Worm (Caenorhabditis elegans) whole organism, L1 larva: Measurements from ENCODE around the gene clec-78.
A peak's percentile ranks its signal among the peaks of the same experiment; 100 is the strongest.

Experiments used
- C16A3.4 ChIP-seq: fragments of 150-350 bp; optimal IDR thresholded peaks from 2 replicates; lab custom pipeline; 2014; ENCODE audit warnings: missing biosample characterization, missing genetic modification characterization
- aha-1 ChIP-seq: fragments of 150-350 bp; optimal IDR thresholded peaks from 2 replicates; lab custom pipeline; 2014; ENCODE audit warnings: missing biosample characterization, missing genetic modification characterization
- alr-1 ChIP-seq: fragments of 200-800 bp; sonication (Bioruptor generic); optimal IDR thresholded peaks from 2 replicates; lab custom pipeline; 2018; ENCODE audit warnings: borderline replicate concordance, mild to moderate bottlenecking, missing genetic modification characterization, missing compliant biosample characterization
- blmp-1 ChIP-seq: fragments of 150-350 bp; optimal IDR thresholded peaks from 2 replicates; lab custom pipeline; 2014; ENCODE audit warnings: missing biosample characterization, missing genetic modification characterization
- ceh-8 ChIP-seq: fragments of 200-800 bp; sonication (Bioruptor generic); optimal IDR thresholded peaks from 2 replicates; lab custom pipeline; 2018; ENCODE audit warnings: mild to moderate bottlenecking, missing genetic modification characterization, moderate library complexity, missing compliant biosample characterization
- ceh-88 ChIP-seq: fragments of 200-800 bp; sonication (Bioruptor generic); IDR thresholded peaks from 2 replicates; pipeline ENCODE4 v1.3.6; 2022; ENCODE audit warnings: missing genetic modification characterization, missing compliant biosample characterization
- ceh-90 ChIP-seq: sonication (generic microtip); optimal IDR thresholded peaks from 2 replicates; lab custom pipeline; 2016; ENCODE audit warnings: missing genetic modification characterization, missing compliant biosample characterization
- efl-1 ChIP-seq, 4 experiments: fragments of 150-350 bp; optimal IDR thresholded peaks in 3 of 4; peaks in 1 of 4; 1 replicate in 1 of 4; 2 replicates in 3 of 4; lab custom pipeline; 2014; ENCODE audit warnings: missing biosample characterization in 2 of 4, missing genetic modification characterization in 2 of 4, missing genetic modification reagents in 2 of 4
- efl-3 ChIP-seq: fragments of 200-800 bp; sonication (Bioruptor generic); optimal IDR thresholded peaks from 2 replicates; lab custom pipeline; 2018; ENCODE audit warnings: mild to moderate bottlenecking, missing genetic modification characterization, missing compliant biosample characterization
- elt-2 ChIP-seq: sonication (generic microtip); optimal IDR thresholded peaks from 2 replicates; lab custom pipeline; 2016; ENCODE audit warnings: missing genetic modification characterization, mild to moderate bottlenecking, inconsistent platforms, missing compliant biosample characterization, missing genetic modification reagents
- elt-3 ChIP-seq, 6 experiments: fragments of 150-350 bp in 1 of 6; sonication (generic microtip); optimal IDR thresholded peaks; 2 replicates each; lab custom pipeline; 2017 to 2018; ENCODE audit warnings: missing biosample characterization in 6 of 6, missing genetic modification characterization in 6 of 6, inconsistent platforms in 1 of 6
- fkh-10 ChIP-seq: sonication (generic microtip); optimal IDR thresholded peaks from 2 replicates; lab custom pipeline; 2017; ENCODE audit warnings: missing biosample characterization, missing genetic modification reagents, missing genetic modification characterization
- fkh-8 ChIP-seq: sonication (generic microtip); optimal IDR thresholded peaks from 2 replicates; lab custom pipeline; 2016; ENCODE audit warnings: mild to moderate bottlenecking, missing genetic modification characterization, missing compliant biosample characterization
- grh-1 ChIP-seq: fragments of 200-800 bp; sonication (Bioruptor generic); IDR thresholded peaks from 2 replicates; pipeline ENCODE4 v1.3.6; 2022; ENCODE audit warnings: missing genetic modification reagents, missing genetic modification characterization, missing compliant biosample characterization
- hpl-2 ChIP-seq: fragments of 150-350 bp; optimal IDR thresholded peaks from 2 replicates; lab custom pipeline; 2014; ENCODE audit warnings: missing biosample characterization, missing genetic modification reagents, missing genetic modification characterization
- irx-1 ChIP-seq: sonication (generic microtip); optimal IDR thresholded peaks from 2 replicates; lab custom pipeline; 2016; ENCODE audit warnings: missing genetic modification characterization, missing compliant biosample characterization
- isw-1 ChIP-seq: fragments of 200-800 bp; sonication (Bioruptor generic); IDR thresholded peaks from 2 replicates; pipeline ENCODE4 v1.3.6; 2022; ENCODE audit warnings: missing genetic modification characterization, missing compliant biosample characterization
- lin-13 ChIP-seq: fragments of 150-350 bp; optimal IDR thresholded peaks from 2 replicates; lab custom pipeline; 2014; ENCODE audit warnings: missing biosample characterization, missing genetic modification reagents, missing genetic modification characterization
- lin-14 ChIP-seq: fragments of 200-800 bp; sonication (Bioruptor generic); optimal IDR thresholded peaks from 2 replicates; lab custom pipeline; 2018; ENCODE audit warnings: mild to moderate bottlenecking, missing genetic modification characterization, moderate library complexity, missing compliant biosample characterization
- lin-15B ChIP-seq: fragments of 150-350 bp; sonication (generic microtip); optimal IDR thresholded peaks from 3 replicates; lab custom pipeline; 2014; ENCODE audit warnings: missing biosample characterization, missing genetic modification characterization
- lin-39 ChIP-seq: fragments of 150-350 bp; optimal IDR thresholded peaks from 2 replicates; lab custom pipeline; 2014; ENCODE audit warnings: missing biosample characterization, missing genetic modification reagents, missing genetic modification characterization
- lir-3 ChIP-seq: sonication (generic microtip); optimal IDR thresholded peaks from 2 replicates; lab custom pipeline; 2016; ENCODE audit warnings: mild to moderate bottlenecking, missing genetic modification characterization, moderate library complexity, missing compliant biosample characterization; ENCODE audit not compliant: poor library complexity
- lsy-2 ChIP-seq, 2 experiments: fragments of 150-350 bp; optimal IDR thresholded peaks; 2 replicates each; lab custom pipeline; 2014; ENCODE audit warnings: missing biosample characterization in 2 of 2, missing genetic modification characterization in 2 of 2
- mab-9 ChIP-seq: fragments of 200-800 bp; sonication (Bioruptor generic); IDR thresholded peaks from 2 replicates; pipeline ENCODE4 v1.3.6; 2022; ENCODE audit warnings: missing genetic modification reagents, missing genetic modification characterization, missing compliant biosample characterization
- mdl-1 ChIP-seq, 2 experiments: fragments of 150-350 bp; optimal IDR thresholded peaks; 2 replicates each; lab custom pipeline; 2014 to 2017; ENCODE audit warnings: missing biosample characterization in 2 of 2, missing genetic modification characterization in 2 of 2, inconsistent platforms in 1 of 2
- mef-2 ChIP-seq: fragments of 150-350 bp; optimal IDR thresholded peaks from 2 replicates; lab custom pipeline; 2014; ENCODE audit warnings: missing biosample characterization, missing genetic modification characterization
- mep-1 ChIP-seq: fragments of 150-350 bp; optimal IDR thresholded peaks from 2 replicates; lab custom pipeline; 2014; ENCODE audit warnings: missing biosample characterization, missing genetic modification characterization
- nhr-11 ChIP-seq: fragments of 150-350 bp; optimal IDR thresholded peaks from 2 replicates; lab custom pipeline; 2014; ENCODE audit warnings: missing biosample characterization, missing genetic modification characterization
- nhr-19 ChIP-seq: fragments of 200-800 bp; sonication (Bioruptor generic); conservative IDR thresholded peaks from 2 replicates; pipeline ENCODE4 v1.3.6; 2022; ENCODE audit warnings: missing genetic modification characterization, missing compliant biosample characterization
- nhr-20 ChIP-seq: sonication (generic microtip); optimal IDR thresholded peaks from 2 replicates; lab custom pipeline; 2016; ENCODE audit warnings: mild to moderate bottlenecking, missing genetic modification characterization, missing compliant biosample characterization
- nhr-237 ChIP-seq: fragments of 150-350 bp; optimal IDR thresholded peaks from 2 replicates; lab custom pipeline; 2014; ENCODE audit warnings: missing biosample characterization, missing genetic modification characterization
- nhr-47 ChIP-seq: sonication (generic microtip); optimal IDR thresholded peaks from 2 replicates; lab custom pipeline; 2016; ENCODE audit warnings: mild to moderate bottlenecking, missing genetic modification characterization, moderate library complexity, missing compliant biosample characterization
- nhr-71 ChIP-seq: sonication (generic microtip); optimal IDR thresholded peaks from 2 replicates; lab custom pipeline; 2016; ENCODE audit warnings: mild to moderate bottlenecking, missing genetic modification characterization, moderate library complexity, missing compliant biosample characterization
- nhr-76 ChIP-seq: sonication (generic microtip); optimal IDR thresholded peaks from 2 replicates; lab custom pipeline; 2017; ENCODE audit warnings: missing biosample characterization, missing genetic modification characterization
- nhr-77 ChIP-seq: fragments of 150-350 bp; optimal IDR thresholded peaks from 2 replicates; lab custom pipeline; 2014; ENCODE audit warnings: missing biosample characterization, missing genetic modification characterization
- nhr-90 ChIP-seq: sonication (generic microtip); optimal IDR thresholded peaks from 2 replicates; lab custom pipeline; 2016; ENCODE audit warnings: mild to moderate bottlenecking, missing genetic modification characterization, missing compliant biosample characterization; ENCODE audit not compliant: poor library complexity
- pax-3 ChIP-seq: fragments of 200-800 bp; sonication (Bioruptor generic); optimal IDR thresholded peaks from 2 replicates; lab custom pipeline; 2018; ENCODE audit warnings: mild to moderate bottlenecking, missing genetic modification characterization, moderate library complexity, missing compliant biosample characterization
- pqm-1 ChIP-seq: sonication (generic microtip); optimal IDR thresholded peaks from 3 replicates; lab custom pipeline; 2017; ENCODE audit warnings: missing biosample characterization, missing genetic modification characterization
- rnt-1 ChIP-seq: sonication (generic microtip); optimal IDR thresholded peaks from 2 replicates; lab custom pipeline; 2016; ENCODE audit warnings: mild to moderate bottlenecking, missing genetic modification characterization, moderate library complexity, missing compliant biosample characterization
- skn-1 ChIP-seq: fragments of 150-350 bp; optimal IDR thresholded peaks from 2 replicates; lab custom pipeline; 2014; ENCODE audit warnings: missing biosample characterization, missing genetic modification characterization
- snu-23 ChIP-seq: sonication (generic microtip); optimal IDR thresholded peaks from 2 replicates; lab custom pipeline; 2016; ENCODE audit warnings: missing genetic modification characterization, missing compliant biosample characterization
- sptf-1 ChIP-seq: fragments of 150-350 bp; optimal IDR thresholded peaks from 2 replicates; lab custom pipeline; 2014; ENCODE audit warnings: missing biosample characterization, missing genetic modification characterization
- tbx-2 ChIP-seq: sonication (generic microtip); optimal IDR thresholded peaks from 2 replicates; lab custom pipeline; 2016; ENCODE audit warnings: missing genetic modification characterization, missing compliant biosample characterization
- unc-130 ChIP-seq: fragments of 150-350 bp; optimal IDR thresholded peaks from 2 replicates; lab custom pipeline; 2017; ENCODE audit warnings: missing biosample characterization, missing genetic modification characterization, inconsistent platforms
- unc-62 ChIP-seq: fragments of 150-350 bp; optimal IDR thresholded peaks from 2 replicates; lab custom pipeline; 2014; ENCODE audit warnings: missing biosample characterization, missing genetic modification reagents, missing genetic modification characterization
- unc-86 ChIP-seq: sonication (generic microtip); optimal IDR thresholded peaks from 2 replicates; lab custom pipeline; 2016; ENCODE audit warnings: missing genetic modification characterization, missing compliant biosample characterization
- unc-98 ChIP-seq: fragments of 200-800 bp; sonication (Bioruptor generic); IDR thresholded peaks from 2 replicates; pipeline ENCODE4 v1.3.6; 2022; ENCODE audit warnings: missing genetic modification characterization, missing compliant biosample characterization
- xbp-1 ChIP-seq: sonication (generic microtip); optimal IDR thresholded peaks from 2 replicates; lab custom pipeline; 2016; ENCODE audit warnings: missing genetic modification characterization, missing compliant biosample characterization
- zag-1 ChIP-seq: fragments of 150-350 bp; optimal IDR thresholded peaks from 2 replicates; lab custom pipeline; 2014; ENCODE audit warnings: missing biosample characterization, missing genetic modification characterization
- ztf-11 ChIP-seq, 2 experiments: sonication (generic microtip); optimal IDR thresholded peaks; 2 replicates each; lab custom pipeline; 2016 to 2017; ENCODE audit warnings: missing genetic modification characterization in 2 of 2, missing biosample characterization in 1 of 2, missing compliant biosample characterization in 1 of 2

clec-78 gene

ce11 chrIV:4024159-4025004, 35.5 kb downstream of the clec-78 start:
- no peak for TF ChIP-seq alr-1 (tag; lab: Kevin White, UChicago)
- TF ChIP-seq nhr-11 (tag; lab: Kevin White, UChicago): no peak
- TF ChIP-seq lin-14 (GFP tag; lab: Kevin White, UChicago): peak; percentile 93
- peak; percentile 77 for TF ChIP-seq nhr-47
- TF ChIP-seq tbx-2 (tag; lab: Kevin White, UChicago): peak; percentile 82
- TF ChIP-seq skn-1 (tag; lab: Kevin White, UChicago): peak; percentile 83
- peak; percentile 85 for TF ChIP-seq nhr-71 (tag; lab: Kevin White, UChicago)
- TF ChIP-seq lin-39: peak; percentile 29
- TF ChIP-seq blmp-1 (tag; lab: Kevin White, UChicago): peak; percentile 82
- TF ChIP-seq mef-2 (tag; lab: Kevin White, UChicago): peak; percentile 58
- TF ChIP-seq mdl-1 (tag; optimal IDR thresholded peaks at IDR 0.05; lab: Kevin White, UChicago): peak in 1 of 2 experiments; percentile 94
- TF ChIP-seq unc-62 (GFP tag; lab: Kevin White, UChicago): no peak
- peak; percentile 88 for TF ChIP-seq rnt-1 (tag; lab: Kevin White, UChicago)
- TF ChIP-seq lsy-2 (tag; optimal IDR thresholded peaks at IDR 0.05; lab: Kevin White, UChicago): peak; percentile 50 to 81
- peak; percentile 65 for TF ChIP-seq pax-3 (tag; lab: Kevin White, UChicago)
- TF ChIP-seq unc-98: no peak
- peak; percentile 50 for TF ChIP-seq grh-1
- TF ChIP-seq mep-1 (tag; lab: Kevin White, UChicago): peak; percentile 50
- TF ChIP-seq snu-23 (GFP tag; lab: Kevin White, UChicago): peak; percentile 65
- TF ChIP-seq unc-130 (tag; lab: Kevin White, UChicago): peak; percentile 78
- peak; percentile 30 for TF ChIP-seq lir-3 (tag; lab: Kevin White, UChicago)
- TF ChIP-seq nhr-76 (tag; lab: Kevin White, UChicago): no peak
- 0 out of 2 replicates have a peak, but pooled peaks have one; percentile 5 for TF ChIP-seq isw-1
- TF ChIP-seq ceh-88: no peak
- no peak for TF ChIP-seq nhr-237
- peak; percentile 76 for TF ChIP-seq nhr-19 (GFP tag; lab: Robert Waterston, UW)
- peak; percentile 75 for TF ChIP-seq C16A3.4 (tag; lab: Kevin White, UChicago)
- peak; percentile 22 for TF ChIP-seq fkh-10
- TF ChIP-seq fkh-8 (tag; lab: Kevin White, UChicago): peak; percentile 91
- peak; percentile 67 for TF ChIP-seq elt-2 (tag; lab: Kevin White, UChicago)
- TF ChIP-seq ztf-11 (tag; optimal IDR thresholded peaks at IDR 0.05; lab: Kevin White, UChicago): peak in 1 of 2 experiments; percentile 35
- TF ChIP-seq pqm-1 (tag; lab: Kevin White, UChicago): no peak
- peak; percentile 79 for TF ChIP-seq nhr-77 (tag; lab: Kevin White, UChicago)
- no peak for TF ChIP-seq ceh-90 (tag; lab: Kevin White, UChicago)
- no peak for TF ChIP-seq ceh-8 (GFP tag; lab: Kevin White, UChicago)
- no peak for TF ChIP-seq mab-9 (GFP tag; lab: Robert Waterston, UW)
- TF ChIP-seq efl-3 (GFP tag; lab: Kevin White, UChicago): no peak
- no peak for TF ChIP-seq hpl-2
- no peak for TF ChIP-seq lin-15B (tag; lab: Kevin White, UChicago)
- TF ChIP-seq irx-1 (tag; lab: Kevin White, UChicago): peak; percentile 31
- peak; percentile 44 for TF ChIP-seq xbp-1 (tag; lab: Kevin White, UChicago)
- TF ChIP-seq elt-3 (tag; optimal IDR thresholded peaks at IDR 0.05; lab: Kevin White, UChicago): peak; percentile 50 to 68 (median 55)
- peak; percentile 67 to 72 for TF ChIP-seq efl-1 (optimal IDR thresholded peaks at IDR 0.05; lab: Kevin White, UChicago)
- TF ChIP-seq efl-1 (GFP tag; optimal IDR thresholded peaks at IDR 0.05 in 1 of 2; lab: Kevin White, UChicago): peak; percentile 31 to 94
- TF ChIP-seq sptf-1 (tag; lab: Kevin White, UChicago): no peak
- TF ChIP-seq zag-1: no peak
- TF ChIP-seq lin-13 (GFP tag; lab: Kevin White, UChicago): peak; percentile 76
- TF ChIP-seq nhr-20: peak; percentile 86
- TF ChIP-seq aha-1 (tag; lab: Kevin White, UChicago): peak; percentile 7
- peak; percentile 0 for TF ChIP-seq unc-86 (tag; lab: Kevin White, UChicago)
- TF ChIP-seq nhr-90 (tag; lab: Kevin White, UChicago): peak; percentile 38
